Fruit fly (Drosophila melanogaster) S2 (cell line): Measurements from ENCODE around the gene Sac1.

Source experiments
- CG8478 ChIP-seq: fragments of >200 bp; optimal IDR thresholded peaks from 2 replicates; lab custom pipeline; 2018
- CTCF ChIP-seq, 2 experiments: fragments of >200 bp; optimal IDR thresholded peaks; 2 replicates each; lab custom pipeline; 2018

- no peak for TF ChIP-seq CG8478 (lab: Kevin White, UChicago)
- TF ChIP-seq CTCF (optimal IDR thresholded peaks at IDR 0.05; lab: Kevin White, UChicago): no peak
Measured at dm6 chr3L:1202588-1203195, 44.9 kb upstream of the Sac1 start, which contains the start of gene meep.
